Worm (Caenorhabditis elegans) whole organism, L1 larva: Measurements from ENCODE around the gene Y53F4B.23.
"Not testable (repeated sequence)": the region's sequence is repeated elsewhere in the genome, so short reads cannot be mapped to it uniquely, and the experiment has no call there.

Experiments
- aly-2 ChIP-seq: fragments of 150-350 bp; optimal IDR thresholded peaks from 2 replicates; lab custom pipeline; 2014; ENCODE audit warnings: missing biosample characterization, missing genetic modification characterization
- egl-27 ChIP-seq, 2 experiments: fragments of 150-350 bp in 1 of 2; sonication (generic microtip); optimal IDR thresholded peaks; 3 replicates each; lab custom pipeline; 2017 to 2018; ENCODE audit warnings: missing biosample characterization in 2 of 2, missing genetic modification characterization in 2 of 2, missing genetic modification reagents in 2 of 2
- hlh-17 ChIP-seq: fragments of 200-800 bp; sonication (Bioruptor generic); optimal IDR thresholded peaks from 2 replicates; lab custom pipeline; 2018; ENCODE audit warnings: missing genetic modification characterization, mild to moderate bottlenecking, missing compliant biosample characterization, moderate library complexity, borderline replicate concordance
- lin-35 ChIP-seq, 2 experiments: fragments of 150-350 bp; optimal IDR thresholded peaks; 2 replicates each; lab custom pipeline; 2014; ENCODE audit warnings: missing biosample characterization in 2 of 2, missing genetic modification characterization in 2 of 2, missing genetic modification reagents in 2 of 2
- lir-3 ChIP-seq: sonication (generic microtip); optimal IDR thresholded peaks from 2 replicates; lab custom pipeline; 2016; ENCODE audit warnings: mild to moderate bottlenecking, missing genetic modification characterization, moderate library complexity, missing compliant biosample characterization; ENCODE audit not compliant: poor library complexity
- mdl-1 ChIP-seq, 2 experiments: fragments of 150-350 bp; optimal IDR thresholded peaks; 2 replicates each; lab custom pipeline; 2014 to 2017; ENCODE audit warnings: missing biosample characterization in 2 of 2, missing genetic modification characterization in 2 of 2, inconsistent platforms in 1 of 2
- mep-1 ChIP-seq: fragments of 150-350 bp; optimal IDR thresholded peaks from 2 replicates; lab custom pipeline; 2014; ENCODE audit warnings: missing biosample characterization, missing genetic modification characterization
- nhr-28 ChIP-seq: fragments of 150-350 bp; optimal IDR thresholded peaks from 2 replicates; lab custom pipeline; 2014; ENCODE audit warnings: missing biosample characterization, missing genetic modification characterization
- nhr-90 ChIP-seq: sonication (generic microtip); optimal IDR thresholded peaks from 2 replicates; lab custom pipeline; 2016; ENCODE audit warnings: mild to moderate bottlenecking, missing genetic modification characterization, missing compliant biosample characterization; ENCODE audit not compliant: poor library complexity
- unc-62 ChIP-seq: fragments of 150-350 bp; optimal IDR thresholded peaks from 2 replicates; lab custom pipeline; 2014; ENCODE audit warnings: missing biosample characterization, missing genetic modification reagents, missing genetic modification characterization

ce11 chrII:15140881-15141280, 16.6 kb downstream of the Y53F4B.23 start, which contains the start of gene Y53F4B.26:
- TF ChIP-seq mdl-1 (tag; optimal IDR thresholded peaks at IDR 0.05; lab: Kevin White, UChicago); nhr-28 (tag; lab: Kevin White, UChicago); hlh-17 (GFP tag; lab: Kevin White, UChicago); nhr-90 (tag; lab: Kevin White, UChicago); lin-35 (GFP tag; optimal IDR thresholded peaks at IDR 0.05; lab: Kevin White, UChicago); unc-62 (GFP tag; lab: Kevin White, UChicago); egl-27 (tag; optimal IDR thresholded peaks at IDR 0.05; lab: Kevin White, UChicago); mep-1 (tag; lab: Kevin White, UChicago); lir-3 (tag; lab: Kevin White, UChicago); aly-2 (tag; lab: Kevin White, UChicago): not testable (repeated sequence)
